Worm (Caenorhabditis elegans) whole organism, mixed stage, embryonic: ENCODE results near the gene F16H6.7.

ENCODE experiments used
- M03D4.4 ChIP-seq: sonication (generic microtip); optimal IDR thresholded peaks from 2 replicates; lab custom pipeline; 2017; ENCODE audit warnings: mild to moderate bottlenecking, missing genetic modification characterization, missing compliant biosample characterization
- bed-3 ChIP-seq: fragments of 200-800 bp; sonication (Bioruptor generic); optimal IDR thresholded peaks from 3 replicates; lab custom pipeline; 2018; ENCODE audit warnings: mild to moderate bottlenecking, missing genetic modification characterization, moderate library complexity, missing compliant biosample characterization
- ceh-39 ChIP-seq: fragments of 150-350 bp; optimal IDR thresholded peaks from 2 replicates; lab custom pipeline; 2014; ENCODE audit warnings: missing biosample characterization, missing genetic modification characterization
- ceh-43 ChIP-seq: fragments of 200-800 bp; sonication (Bioruptor generic); optimal IDR thresholded peaks from 2 replicates; lab custom pipeline; 2018; ENCODE audit warnings: mild to moderate bottlenecking, missing genetic modification characterization, moderate library complexity, missing compliant biosample characterization
- ceh-83 ChIP-seq: fragments of 200-800 bp; sonication (Bioruptor generic); optimal IDR thresholded peaks from 2 replicates; lab custom pipeline; 2018; ENCODE audit warnings: mild to moderate bottlenecking, missing genetic modification characterization, missing compliant biosample characterization
- ces-1 ChIP-seq: fragments of 150-350 bp; optimal IDR thresholded peaks from 2 replicates; lab custom pipeline; 2014; ENCODE audit warnings: missing biosample characterization, missing genetic modification reagents, missing genetic modification characterization
- drap-1 ChIP-seq: fragments of 200-800 bp; sonication (Bioruptor generic); optimal IDR thresholded peaks from 3 replicates; lab custom pipeline; 2018; ENCODE audit warnings: mild to moderate bottlenecking, missing genetic modification characterization, missing compliant biosample characterization
- elt-1 ChIP-seq: sonication (generic microtip); optimal IDR thresholded peaks from 2 replicates; lab custom pipeline; 2017; ENCODE audit warnings: missing genetic modification characterization, mild to moderate bottlenecking, missing compliant biosample characterization, antibody characterized with exemption, moderate library complexity, borderline replicate concordance; ENCODE audit not compliant: insufficient read depth
- elt-3 ChIP-seq: fragments of 150-350 bp; optimal IDR thresholded peaks from 2 replicates; lab custom pipeline; 2014; ENCODE audit warnings: missing biosample characterization, missing genetic modification characterization
- flh-1 ChIP-seq: fragments of 200-800 bp; sonication (Bioruptor generic); optimal IDR thresholded peaks from 2 replicates; lab custom pipeline; 2018; ENCODE audit warnings: mild to moderate bottlenecking, missing genetic modification characterization, moderate library complexity, missing compliant biosample characterization
- ham-2 ChIP-seq: fragments of 200-800 bp; sonication (Bioruptor generic); optimal IDR thresholded peaks from 2 replicates; lab custom pipeline; 2018; ENCODE audit warnings: mild to moderate bottlenecking, missing genetic modification characterization, missing compliant biosample characterization
- lin-13 ChIP-seq: fragments of 150-350 bp; optimal IDR thresholded peaks from 2 replicates; lab custom pipeline; 2014; ENCODE audit warnings: missing biosample characterization, missing genetic modification characterization
- lin-32 ChIP-seq: fragments of 200-800 bp; sonication (Bioruptor generic); optimal IDR thresholded peaks from 2 replicates; lab custom pipeline; 2018; ENCODE audit warnings: mild to moderate bottlenecking, missing genetic modification characterization, missing compliant biosample characterization
- lsy-2 ChIP-seq: fragments of 150-350 bp; optimal IDR thresholded peaks from 2 replicates; lab custom pipeline; 2014; ENCODE audit warnings: missing biosample characterization, missing genetic modification characterization
- mab-5 ChIP-seq: fragments of 150-350 bp; optimal IDR thresholded peaks from 2 replicates; lab custom pipeline; 2014; ENCODE audit warnings: missing biosample characterization, missing genetic modification characterization
- mep-1 ChIP-seq: fragments of 150-350 bp; optimal IDR thresholded peaks from 2 replicates; lab custom pipeline; 2017; ENCODE audit warnings: missing biosample characterization, missing genetic modification reagents, missing genetic modification characterization, inconsistent platforms
- mls-2 ChIP-seq: sonication (generic microtip); optimal IDR thresholded peaks from 2 replicates; lab custom pipeline; 2016; ENCODE audit warnings: mild to moderate bottlenecking, missing genetic modification characterization, moderate library complexity, missing compliant biosample characterization
- nhr-12 ChIP-seq: fragments of 150-350 bp; optimal IDR thresholded peaks from 2 replicates; lab custom pipeline; 2014; ENCODE audit warnings: missing biosample characterization, missing genetic modification characterization
- nhr-2 ChIP-seq: fragments of 150-350 bp; optimal IDR thresholded peaks from 2 replicates; lab custom pipeline; 2014; ENCODE audit warnings: missing biosample characterization, missing genetic modification characterization
- nhr-237 ChIP-seq: fragments of 150-350 bp; optimal IDR thresholded peaks from 2 replicates; lab custom pipeline; 2014; ENCODE audit warnings: missing biosample characterization, missing genetic modification characterization
- nhr-28 ChIP-seq: fragments of 150-350 bp; optimal IDR thresholded peaks from 2 replicates; lab custom pipeline; 2014; ENCODE audit warnings: missing biosample characterization, missing genetic modification characterization
- nhr-76 ChIP-seq: sonication (generic microtip); optimal IDR thresholded peaks from 2 replicates; lab custom pipeline; 2017; ENCODE audit warnings: missing biosample characterization, missing genetic modification characterization
- pha-4 ChIP-seq: fragments of 150-350 bp; optimal IDR thresholded peaks from 2 replicates; lab custom pipeline; 2018; ENCODE audit warnings: missing biosample characterization, missing genetic modification reagents, missing genetic modification characterization
- sem-2 ChIP-seq: fragments of 200-800 bp; sonication (Bioruptor generic); optimal IDR thresholded peaks from 2 replicates; lab custom pipeline; 2018; ENCODE audit warnings: mild to moderate bottlenecking, missing genetic modification characterization, missing compliant biosample characterization
- snpc-4 ChIP-seq: fragments of 150-350 bp; optimal IDR thresholded peaks from 2 replicates; lab custom pipeline; 2014; ENCODE audit warnings: missing biosample characterization, missing genetic modification characterization
- sptf-1 ChIP-seq: sonication (generic microtip); optimal IDR thresholded peaks from 2 replicates; lab custom pipeline; 2017; ENCODE audit warnings: mild to moderate bottlenecking, missing genetic modification characterization, moderate library complexity, missing compliant biosample characterization
- unc-120 ChIP-seq: sonication (generic microtip); optimal IDR thresholded peaks from 2 replicates; lab custom pipeline; 2017; ENCODE audit warnings: missing genetic modification characterization, missing compliant biosample characterization; ENCODE audit not compliant: poor library complexity, severe bottlenecking
- unc-39 ChIP-seq: fragments of 150-350 bp; optimal IDR thresholded peaks from 2 replicates; lab custom pipeline; 2014; ENCODE audit warnings: missing biosample characterization, missing genetic modification characterization
- unc-62 ChIP-seq: fragments of 150-350 bp; optimal IDR thresholded peaks from 2 replicates; lab custom pipeline; 2014; ENCODE audit warnings: missing biosample characterization, missing genetic modification reagents, missing genetic modification characterization
- zip-8 ChIP-seq: fragments of 150-350 bp; optimal IDR thresholded peaks from 2 replicates; lab custom pipeline; 2014; ENCODE audit warnings: missing biosample characterization, missing genetic modification characterization

F16H6.7 gene

ce11 chrV:18209071-18209470, at the start of gene F16H6.7:
TSS of gene F16H6.7 (minus strand) at chrV:18209171.
- TF ChIP-seq ceh-83 (GFP tag; lab: Kevin White, UChicago) = no peak
- TF ChIP-seq nhr-28 = no peak
- TF ChIP-seq flh-1 (GFP tag; lab: Kevin White, UChicago) = no peak
- no peak for TF ChIP-seq ceh-43
- TF ChIP-seq M03D4.4 (tag; lab: Kevin White, UChicago) = no peak
- no peak for TF ChIP-seq unc-120 (tag; lab: Kevin White, UChicago)
- TF ChIP-seq ham-2 (GFP tag; lab: Kevin White, UChicago) = no peak
- no peak for TF ChIP-seq sem-2 (GFP tag; lab: Kevin White, UChicago)
- TF ChIP-seq snpc-4 (tag; lab: Kevin White, UChicago) = no peak

ce11 chrV:18254483-18254882, 45.5 kb upstream of the F16H6.7 start, which contains the start of gene R10E8.5:
TSS of gene R10E8.5 (plus strand) at chrV:18254783.
- no peak for TF ChIP-seq nhr-28
- no peak for TF ChIP-seq flh-1 (GFP tag; lab: Kevin White, UChicago)
- TF ChIP-seq, all 35 proteins: peak for 0

DNA sequence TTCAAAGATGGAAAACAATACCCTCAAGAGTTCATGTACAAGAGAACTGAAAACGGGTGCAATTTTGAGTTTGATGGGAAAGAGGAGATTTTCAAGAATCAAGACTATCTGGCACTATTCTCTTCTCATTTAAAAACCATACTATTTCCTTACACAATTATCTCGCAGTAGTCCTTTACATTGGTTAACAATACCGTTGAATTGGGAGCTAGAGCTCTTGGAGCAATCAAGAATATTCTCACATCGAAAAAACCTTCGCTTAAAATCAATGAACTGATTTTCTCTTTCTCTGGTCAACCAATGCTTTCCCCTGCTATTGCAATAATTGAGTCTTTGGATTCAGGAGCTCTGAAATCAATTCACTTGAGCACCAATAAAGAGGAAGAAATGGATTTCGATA, 44.5 kb upstream of the F16H6.7 start, which contains the start of gene R10E8.2:
Gene R10E8.2, plus strand, starts transcription at position 301 of the 400 bp plus-strand sequence.
- TF ChIP-seq lsy-2 (tag; lab: Kevin White, UChicago) = no peak
- no peak for TF ChIP-seq sptf-1 (tag; lab: Kevin White, UChicago)
- TF ChIP-seq ceh-43 = no peak
- no peak for TF ChIP-seq drap-1 (GFP tag; lab: Kevin White, UChicago)

DNA sequence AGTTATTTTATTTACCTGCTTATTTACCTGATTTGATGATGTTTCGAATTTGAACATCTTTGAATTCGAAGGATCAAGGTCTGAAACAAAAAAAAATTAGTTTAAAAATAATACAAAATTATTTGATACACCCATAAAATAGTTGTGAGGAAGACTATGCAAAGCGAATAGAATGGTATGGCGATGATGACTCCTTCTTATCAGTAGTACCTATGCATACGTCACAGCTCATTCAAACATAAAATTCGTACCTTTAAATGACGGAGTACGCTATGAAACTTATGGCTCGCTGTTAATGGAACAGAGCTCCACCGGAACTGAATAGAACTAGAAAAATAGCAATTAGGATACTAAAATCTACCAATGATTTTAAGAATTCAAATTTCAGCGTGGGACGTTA, 43.3 kb upstream of the F16H6.7 start, which contains the start of gene R10E8.1:
Gene R10E8.1, minus strand, starts transcription at position 178 of the 400 bp plus-strand sequence.
- TF ChIP-seq flh-1 (GFP tag; lab: Kevin White, UChicago) = no peak
- no peak for TF ChIP-seq M03D4.4 (tag; lab: Kevin White, UChicago)
- no peak for TF ChIP-seq bed-3 (GFP tag; lab: Kevin White, UChicago)
- TF ChIP-seq mab-5 (tag; lab: Kevin White, UChicago) = no peak
- no peak for TF ChIP-seq nhr-237 (tag; lab: Kevin White, UChicago)
- no peak for TF ChIP-seq lsy-2 (tag; lab: Kevin White, UChicago)
- no peak for TF ChIP-seq pha-4 (tag; lab: Kevin White, UChicago)
- TF ChIP-seq nhr-28 = no peak
- no peak for TF ChIP-seq zip-8 (tag; lab: Kevin White, UChicago)
- TF ChIP-seq ces-1 (GFP tag; lab: Kevin White, UChicago) = no peak
- no peak for TF ChIP-seq sem-2 (GFP tag; lab: Kevin White, UChicago)
- TF ChIP-seq, all 35 proteins: peak for 0

DNA sequence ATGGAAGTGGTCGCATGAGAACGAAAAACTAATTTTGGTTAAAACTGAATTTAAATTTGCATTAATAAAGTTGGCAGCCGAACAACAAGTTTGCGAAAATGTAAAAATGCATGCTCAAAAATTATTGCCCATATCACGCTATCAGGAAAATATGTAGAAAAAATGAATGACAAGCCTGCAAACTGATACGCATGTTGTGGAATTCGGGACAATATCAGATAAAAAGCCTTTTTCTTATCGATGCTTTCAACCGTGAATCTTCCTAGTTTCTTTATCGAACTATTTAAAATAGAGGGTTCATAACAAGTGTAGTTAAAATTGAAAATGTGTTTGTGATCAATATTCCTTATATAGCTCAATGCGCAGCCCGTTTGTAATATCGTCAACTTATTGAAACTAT, 37.1 kb upstream of the F16H6.7 start:
- TF ChIP-seq mab-5 (tag; lab: Kevin White, UChicago) (no peak), unc-39 (no peak), unc-62 (no peak), nhr-28 (no peak), snpc-4 (tag; lab: Kevin White, UChicago) (no peak), ham-2 (GFP tag; lab: Kevin White, UChicago) (no peak), ceh-39 (tag; lab: Kevin White, UChicago) (no peak), zip-8 (tag; lab: Kevin White, UChicago) (no peak), mep-1 (no peak), elt-3 (tag; lab: Kevin White, UChicago) (no peak), ces-1 (GFP tag; lab: Kevin White, UChicago) (no peak), unc-120 (tag; lab: Kevin White, UChicago) (no peak), M03D4.4 (tag; lab: Kevin White, UChicago) (no peak), ceh-83 (GFP tag; lab: Kevin White, UChicago) (no peak), mls-2 (tag; lab: Kevin White, UChicago) (no peak), lin-13 (tag; lab: Kevin White, UChicago) (no peak), nhr-76 (tag; lab: Kevin White, UChicago) (no peak), sptf-1 (tag; lab: Kevin White, UChicago) (no peak), elt-1 (tag; lab: Kevin White, UChicago) (no peak)

DNA sequence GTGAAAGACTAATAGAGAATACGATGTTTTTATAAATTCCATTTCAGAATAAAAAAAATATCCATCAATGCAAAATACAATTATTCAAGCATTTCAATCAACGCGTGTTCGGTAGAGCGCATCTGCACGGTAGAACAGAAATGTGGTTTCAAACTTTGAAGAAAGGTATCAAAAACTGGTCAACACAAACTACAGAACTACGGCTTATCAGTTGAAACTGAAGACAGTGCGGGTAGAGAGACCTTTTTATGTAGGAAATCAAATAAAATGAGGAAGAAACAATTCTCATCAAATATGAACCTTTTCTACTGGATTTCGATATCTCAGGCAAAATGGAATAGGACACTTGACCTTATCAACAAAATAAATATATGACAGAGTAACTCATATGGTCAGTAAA, 35.4 kb upstream of the F16H6.7 start:
- TF ChIP-seq nhr-2 (tag; lab: Kevin White, UChicago) (no peak), unc-62 (no peak), flh-1 (GFP tag; lab: Kevin White, UChicago) (no peak), sptf-1 (tag; lab: Kevin White, UChicago) (no peak), M03D4.4 (tag; lab: Kevin White, UChicago) (no peak), zip-8 (tag; lab: Kevin White, UChicago) (no peak), elt-3 (tag; lab: Kevin White, UChicago) (no peak), nhr-76 (tag; lab: Kevin White, UChicago) (no peak), bed-3 (GFP tag; lab: Kevin White, UChicago) (no peak), unc-120 (tag; lab: Kevin White, UChicago) (no peak), snpc-4 (tag; lab: Kevin White, UChicago) (no peak), sem-2 (GFP tag; lab: Kevin White, UChicago) (no peak), ceh-83 (GFP tag; lab: Kevin White, UChicago) (no peak), nhr-12 (no peak), ham-2 (GFP tag; lab: Kevin White, UChicago) (no peak), pha-4 (tag; lab: Kevin White, UChicago) (no peak), drap-1 (GFP tag; lab: Kevin White, UChicago) (no peak), lin-32 (GFP tag; lab: Kevin White, UChicago) (no peak)
